Worm (Caenorhabditis elegans) whole organism, early embryonic: ENCODE measurements around the gene T19D12.2.
"Not testable (repeated sequence)": the region's sequence is repeated elsewhere in the genome, so short reads cannot be mapped to it uniquely, and the experiment has no call there.

Experiments used
- B0310.2 ChIP-seq: sonication (generic microtip); optimal IDR thresholded peaks from 2 replicates; lab custom pipeline; 2016; ENCODE audit warnings: mild to moderate bottlenecking, missing genetic modification characterization, missing compliant biosample characterization
- F13C5.2 ChIP-seq: sonication (generic microtip); optimal IDR thresholded peaks from 2 replicates; lab custom pipeline; 2017; ENCODE audit warnings: mild to moderate bottlenecking, missing genetic modification characterization, inconsistent platforms, missing compliant biosample characterization
- aly-1 ChIP-seq: sonication (generic microtip); optimal IDR thresholded peaks from 2 replicates; lab custom pipeline; 2016; ENCODE audit warnings: missing genetic modification characterization, missing compliant biosample characterization
- ama-1 ChIP-seq: fragments of 150-350 bp; optimal IDR thresholded peaks from 2 replicates; lab custom pipeline; 2014
- ceh-13 ChIP-seq: fragments of 200-800 bp; sonication (Bioruptor generic); optimal IDR thresholded peaks from 2 replicates; lab custom pipeline; 2018; ENCODE audit warnings: mild to moderate bottlenecking, missing genetic modification characterization, missing compliant biosample characterization
- ceh-36 ChIP-seq: sonication (generic microtip); optimal IDR thresholded peaks from 2 replicates; lab custom pipeline; 2016; ENCODE audit warnings: missing genetic modification characterization, inconsistent platforms, missing compliant biosample characterization
- ets-7 ChIP-seq: sonication (generic microtip); optimal IDR thresholded peaks from 2 replicates; lab custom pipeline; 2016; ENCODE audit warnings: missing genotype, missing genetic modification characterization, missing compliant biosample characterization
- flt-1 ChIP-seq: fragments of 200-800 bp; sonication (Bioruptor generic); IDR thresholded peaks from 2 replicates; pipeline ENCODE4 v1.3.6; 2022; ENCODE audit warnings: missing genetic modification characterization, missing compliant biosample characterization
- hmbx-1 ChIP-seq: sonication (generic microtip); optimal IDR thresholded peaks from 2 replicates; lab custom pipeline; 2016; ENCODE audit warnings: mild to moderate bottlenecking, missing genetic modification characterization, missing compliant biosample characterization
- hmg-4 ChIP-seq: fragments of 200-800 bp; sonication (Bioruptor generic); optimal IDR thresholded peaks from 2 replicates; lab custom pipeline; 2018; ENCODE audit warnings: mild to moderate bottlenecking, missing genetic modification characterization, missing compliant biosample characterization
- hnd-1 ChIP-seq: sonication (generic microtip); optimal IDR thresholded peaks from 2 replicates; lab custom pipeline; 2016; ENCODE audit warnings: missing genetic modification characterization, missing compliant biosample characterization
- pes-1 ChIP-seq: fragments of 200-800 bp; sonication (Bioruptor generic); IDR thresholded peaks from 2 replicates; pipeline ENCODE4 v1.3.6; 2022; ENCODE audit warnings: missing genetic modification reagents, missing genetic modification characterization, missing compliant biosample characterization
- scrt-1 ChIP-seq: fragments of 200-800 bp; sonication (Bioruptor generic); IDR thresholded peaks from 2 replicates; pipeline ENCODE4 v1.3.6; 2022; ENCODE audit warnings: missing genetic modification characterization, missing compliant biosample characterization
- sea-1 ChIP-seq: fragments of 200-800 bp; sonication (Bioruptor generic); conservative IDR thresholded peaks from 2 replicates; pipeline ENCODE4 v1.3.6; 2022; ENCODE audit warnings: missing genetic modification characterization, missing compliant biosample characterization
- tbx-11 ChIP-seq: fragments of 200-800 bp; sonication (Bioruptor generic); IDR thresholded peaks from 2 replicates; pipeline ENCODE4 v1.3.6; 2022; ENCODE audit warnings: missing genetic modification characterization, missing compliant biosample characterization
- tbx-37 ChIP-seq: fragments of 200-800 bp; sonication (Bioruptor generic); conservative IDR thresholded peaks from 2 replicates; pipeline ENCODE4 v1.3.6; 2022; ENCODE audit warnings: missing genetic modification reagents, missing genetic modification characterization, missing compliant biosample characterization
- tra-4 ChIP-seq: sonication (generic microtip); optimal IDR thresholded peaks from 2 replicates; lab custom pipeline; 2017; ENCODE audit warnings: missing genetic modification characterization, missing compliant biosample characterization

T19D12.2 gene

ce11 chrII:6625302-6625701 lies 35.8 kb upstream of the T19D12.2 start, which contains the start of gene F54H5.14:
F54H5.14 (minus strand) TSS chrII:6625402.
- TF ChIP-seq hnd-1 (tag; lab: Kevin White, UChicago) (no peak), ceh-36 (tag; lab: Kevin White, UChicago) (no peak), hmbx-1 (tag; lab: Kevin White, UChicago) (no peak)

ce11 chrII:6627182-6627581 lies 34.0 kb upstream of the T19D12.2 start, which contains the start of the genes F54H5.5 and F54H5.2:
F54H5.5 (minus strand) TSS chrII:6627282.
F54H5.2 (plus strand) TSS chrII:6627484.
- not testable (repeated sequence) for TF ChIP-seq sea-1; flt-1 (GFP tag; lab: Robert Waterston, UW); hnd-1 (tag; lab: Kevin White, UChicago)

- TF ChIP-seq ets-7 (tag; lab: Kevin White, UChicago) (no peak), pes-1 (GFP tag; lab: Robert Waterston, UW) (no peak), ceh-13 (no peak), ama-1 (lab: Kevin White, UChicago) (no peak), aly-1 (tag; lab: Kevin White, UChicago) (no peak)
These were observed 32.7 kb upstream of the T19D12.2 start for ce11 chrII:6628397-6628796.

- no peak for TF ChIP-seq tra-4 (tag; lab: Kevin White, UChicago)
- TF ChIP-seq hmbx-1 (tag; lab: Kevin White, UChicago) = no peak
These were observed 31.4 kb upstream of the T19D12.2 start for ce11 chrII:6629775-6630174.

ce11 chrII:6630811-6631210 lies 30.3 kb upstream of the T19D12.2 start, which contains the start of gene T19D12.4:
T19D12.4 (plus strand) TSS chrII:6631105.
- TF ChIP-seq hmbx-1 (tag; lab: Kevin White, UChicago) (no peak), B0310.2 (no peak), scrt-1 (GFP tag; lab: Robert Waterston, UW) (no peak), pes-1 (GFP tag; lab: Robert Waterston, UW) (no peak), aly-1 (tag; lab: Kevin White, UChicago) (no peak), flt-1 (GFP tag; lab: Robert Waterston, UW) (no peak), sea-1 (no peak), tbx-11 (GFP tag; lab: Robert Waterston, UW) (no peak), ceh-36 (tag; lab: Kevin White, UChicago) (no peak), ets-7 (tag; lab: Kevin White, UChicago) (no peak), hnd-1 (tag; lab: Kevin White, UChicago) (no peak)

ce11 chrII:6631995-6632394 lies 29.1 kb upstream of the T19D12.2 start:
- TF ChIP-seq pes-1 (GFP tag; lab: Robert Waterston, UW) = no peak
- TF ChIP-seq B0310.2 = no peak
- no peak for TF ChIP-seq aly-1 (tag; lab: Kevin White, UChicago)
- no peak for TF ChIP-seq F13C5.2 (tag; lab: Kevin White, UChicago)
- TF ChIP-seq ets-7 (tag; lab: Kevin White, UChicago) = no peak
- TF ChIP-seq hmbx-1 (tag; lab: Kevin White, UChicago) = no peak
- TF ChIP-seq ceh-13 = no peak
- no peak for TF ChIP-seq hnd-1 (tag; lab: Kevin White, UChicago)
- no peak for TF ChIP-seq ama-1 (lab: Kevin White, UChicago)
- no peak for TF ChIP-seq flt-1 (GFP tag; lab: Robert Waterston, UW)
- TF ChIP-seq scrt-1 (GFP tag; lab: Robert Waterston, UW) = no peak
- TF ChIP-seq tbx-11 (GFP tag; lab: Robert Waterston, UW) = no peak

ce11 chrII:6636136-6636535 lies 25.0 kb upstream of the T19D12.2 start, which contains the start of gene T19D12.5:
T19D12.5 (minus strand) TSS chrII:6636236.
- no peak for TF ChIP-seq tbx-37 (GFP tag; lab: Robert Waterston, UW)
- no peak for TF ChIP-seq sea-1
- TF ChIP-seq tbx-11 (GFP tag; lab: Robert Waterston, UW) = no peak
- no peak for TF ChIP-seq ceh-36 (tag; lab: Kevin White, UChicago)
- TF ChIP-seq hmg-4 (GFP tag; lab: Kevin White, UChicago) = no peak
- TF ChIP-seq ama-1 (lab: Kevin White, UChicago) = no peak

- TF ChIP-seq ama-1 (lab: Kevin White, UChicago) (no peak), B0310.2 (no peak), F13C5.2 (tag; lab: Kevin White, UChicago) (no peak), hnd-1 (tag; lab: Kevin White, UChicago) (no peak), tbx-37 (GFP tag; lab: Robert Waterston, UW) (no peak), tbx-11 (GFP tag; lab: Robert Waterston, UW) (no peak), scrt-1 (GFP tag; lab: Robert Waterston, UW) (no peak)
These were observed 23.3 kb upstream of the T19D12.2 start for ce11 chrII:6637854-6638253.

- no peak for TF ChIP-seq flt-1 (GFP tag; lab: Robert Waterston, UW)
- TF ChIP-seq tra-4 (tag; lab: Kevin White, UChicago) = no peak
- TF ChIP-seq scrt-1 (GFP tag; lab: Robert Waterston, UW) = no peak
- no peak for TF ChIP-seq hnd-1 (tag; lab: Kevin White, UChicago)
- TF ChIP-seq F13C5.2 (tag; lab: Kevin White, UChicago) = no peak
- no peak for TF ChIP-seq ceh-13
- no peak for TF ChIP-seq B0310.2
- no peak for TF ChIP-seq hmbx-1 (tag; lab: Kevin White, UChicago)
- TF ChIP-seq tbx-11 (GFP tag; lab: Robert Waterston, UW) = no peak
- TF ChIP-seq ama-1 (lab: Kevin White, UChicago) = no peak
- TF ChIP-seq tbx-37 (GFP tag; lab: Robert Waterston, UW) = no peak
- no peak for TF ChIP-seq aly-1 (tag; lab: Kevin White, UChicago)
- no peak for TF ChIP-seq ets-7 (tag; lab: Kevin White, UChicago)
- no peak for TF ChIP-seq ceh-36 (tag; lab: Kevin White, UChicago)
- no peak for TF ChIP-seq pes-1 (GFP tag; lab: Robert Waterston, UW)
- no peak for TF ChIP-seq hmg-4 (GFP tag; lab: Kevin White, UChicago)
- no peak for TF ChIP-seq sea-1
These were observed 19.0 kb upstream of the T19D12.2 start for ce11 chrII:6642180-6642579.
